Fruit fly (Drosophila melanogaster): ENCODE data around the gene CG12523.

CG12523 gene

dm6 chr3L:10844548-10845530 is 43.8 kb downstream of the CG12523 start (continued):
- TF ChIP-seq sug (tag; optimal IDR thresholded peaks at IDR 0.05) (no peak), da (GFP tag; optimal IDR thresholded peaks at IDR 0.05) (no peak), sob (GFP tag; IDR thresholded peaks at IDR 0.05) (no peak), CG2712 (tag; optimal IDR thresholded peaks at IDR 0.05) (peak; percentile 80)

dm6 chr3L:10845758-10846157 is 44.8 kb downstream of the CG12523 start:
- TF ChIP-seq dimm (GFP tag; IDR thresholded peaks at IDR 0.05) (no peak), lab (GFP tag; optimal IDR thresholded peaks at IDR 0.05) (no peak), CG13894 (tag; optimal IDR thresholded peaks at IDR 0.05) (peak; percentile 34), vvl (GFP tag; IDR thresholded peaks at IDR 0.05) (peak; percentile 37; the same call in 1 of the 2 replicates), oc (tag; optimal IDR thresholded peaks at IDR 0.05) (peak; percentile 39), CG18599 (GFP tag; optimal IDR thresholded peaks at IDR 0.05) (peak; percentile 29), CG10431 (GFP tag; optimal IDR thresholded peaks at IDR 0.05) (peak; percentile 49), sim (GFP tag; IDR thresholded peaks at IDR 0.05) (no peak), gsb-n (tag; optimal IDR thresholded peaks at IDR 0.05) (peak; percentile 78), D (optimal IDR thresholded peaks at IDR 0.05) (no peak), D (GFP tag; optimal IDR thresholded peaks at IDR 0.05) (peak; percentile 6), Vsx1 (GFP tag; optimal IDR thresholded peaks at IDR 0.05) (peak; percentile 7), Pdp1 (GFP tag; optimal IDR thresholded peaks at IDR 0.05) (peak in 1 of 2 experiments; percentile 61), BtbVII (GFP tag; optimal IDR thresholded peaks at IDR 0.05) (peak; percentile 32), grn (GFP tag; optimal IDR thresholded peaks at IDR 0.05) (peak; percentile 90), mirr (GFP tag; optimal IDR thresholded peaks at IDR 0.05) (no peak), CG12942 (GFP tag; optimal IDR thresholded peaks at IDR 0.05) (no peak), pros (GFP tag; optimal IDR thresholded peaks at IDR 0.05) (peak; percentile 77), crol (GFP tag; IDR thresholded peaks at IDR 0.05) (peak; percentile 49; the same call in 1 of the 2 replicates), kni (GFP tag; optimal IDR thresholded peaks at IDR 0.05) (peak; percentile 40), CG10543 (GFP tag; optimal IDR thresholded peaks at IDR 0.05) (peak; percentile 21), tll (GFP tag; optimal IDR thresholded peaks at IDR 0.05) (peak in 1 of 2 experiments; percentile 51), toy (GFP tag; IDR thresholded peaks at IDR 0.05) (no peak), Kr (GFP tag; optimal IDR thresholded peaks at IDR 0.05) (peak; percentile 15), dm (GFP tag; optimal IDR thresholded peaks at IDR 0.05) (no peak), Med (GFP tag) (peak; percentile 51)

dm6 chr3L:10847790-10848492 is 47.0 kb downstream of the CG12523 start:
- TF ChIP-seq pnt (GFP tag; optimal IDR thresholded peaks at IDR 0.05) (peak; percentile 5), tin (GFP tag; optimal IDR thresholded peaks at IDR 0.05) (peak; percentile 25), CG17385 (GFP tag; optimal IDR thresholded peaks at IDR 0.05) (no peak), CG34422 (GFP tag; IDR thresholded peaks at IDR 0.05) (no peak), CG4820 (GFP tag; optimal IDR thresholded peaks at IDR 0.05) (peak; percentile 19), gcm (GFP tag; optimal IDR thresholded peaks at IDR 0.05) (peak; percentile 37), lola (GFP tag; optimal IDR thresholded peaks at IDR 0.05) (peak in 1 of 3 experiments; percentile 84), CG15479 (GFP tag; optimal IDR thresholded peaks at IDR 0.05) (peak; percentile 78), Deaf1 (tag; optimal IDR thresholded peaks at IDR 0.05) (no peak), Hr3 (GFP tag; optimal IDR thresholded peaks at IDR 0.05) (peak; percentile 25), CG8944 (GFP tag; optimal IDR thresholded peaks at IDR 0.05) (no peak), CG33557 (GFP tag; optimal IDR thresholded peaks at IDR 0.05) (peak; percentile 47), CG2889 (GFP tag; IDR thresholded peaks at IDR 0.05) (no peak), Oli (tag; optimal IDR thresholded peaks at IDR 0.05) (peak; percentile 53), Sox100B (GFP tag; optimal IDR thresholded peaks at IDR 0.05) (peak; percentile 42), nmo (GFP tag; optimal IDR thresholded peaks at IDR 0.05) (peak; percentile 20)
